Worm (Caenorhabditis elegans): ENCODE measurements around the gene msp-64.

DNA sequence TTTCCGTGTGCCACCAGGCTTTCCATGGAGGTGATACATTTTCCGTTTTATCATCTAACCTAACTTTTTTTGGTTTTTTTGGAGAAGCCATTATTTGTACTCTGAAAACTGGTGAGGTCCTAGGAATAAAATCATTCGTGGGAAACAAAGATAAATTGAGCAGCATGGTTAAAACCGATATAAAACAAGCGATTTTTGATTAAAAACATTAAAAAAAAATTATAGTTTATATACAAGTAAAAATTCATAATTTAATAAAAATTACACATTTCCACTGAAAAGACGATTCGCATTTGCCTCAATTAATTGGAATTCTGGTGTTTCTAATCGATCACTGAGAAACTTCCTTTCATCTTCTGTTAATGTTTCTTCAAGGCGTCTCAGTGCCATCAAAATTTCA lies 28.3 kb upstream of the msp-64 start, which contains the start of gene ZK1248.15:
- TF ChIP-seq tab-1 (GFP tag; IDR thresholded peaks at IDR 0.05) (no peak), flt-1 (GFP tag; IDR thresholded peaks at IDR 0.05) (no peak), T22C8.4 (GFP tag; IDR thresholded peaks at IDR 0.05) (no peak), ref-1 (GFP tag; conservative IDR thresholded peaks at IDR 0.05) (no peak), ztf-23 (GFP tag; IDR thresholded peaks at IDR 0.05) (no peak), klf-2 (GFP tag; conservative IDR thresholded peaks at IDR 0.05) (no peak), med-1 (GFP tag; optimal IDR thresholded peaks at IDR 0.05; ENCODE audit: insufficient read depth) (no peak), ztf-29 (GFP tag; IDR thresholded peaks at IDR 0.05) (no peak)
